Fruit fly (Drosophila melanogaster) whole organism, embryonic: Measurements from ENCODE around the gene CG34148.
A peak's percentile ranks its signal among the peaks of the same experiment; 100 is the strongest.

ENCODE experiments used
- Adf1 ChIP-seq: fragments of 200-800 bp; sonication (Bioruptor generic); IDR thresholded peaks from 2 replicates; pipeline ENCODE4 v1.3.6; 2022; ENCODE audit warnings: missing biosample characterization, missing genetic modification characterization
- BEAF-32 ChIP-seq: fragments of 200-800 bp; sonication (Bioruptor generic); optimal IDR thresholded peaks from 3 replicates; lab custom pipeline; 2017; ENCODE audit warnings: missing biosample characterization, missing genetic modification characterization, mild to moderate bottlenecking, moderate library complexity, missing genetic modification reagents
- CG10462 ChIP-seq: fragments of 200-800 bp; sonication (Bioruptor generic); optimal IDR thresholded peaks from 2 replicates; lab custom pipeline; 2016; ENCODE audit warnings: missing biosample characterization, missing genetic modification characterization
- CG10654 ChIP-seq: fragments of 200-800 bp; sonication (Bioruptor generic); optimal IDR thresholded peaks from 2 replicates; lab custom pipeline; 2016; ENCODE audit warnings: missing biosample characterization, missing genetic modification characterization
- CG11093 ChIP-seq: fragments of 200-800 bp; sonication (Bioruptor generic); IDR thresholded peaks from 3 replicates; pipeline ENCODE4 v1.3.6; 2022; ENCODE audit warnings: missing biosample characterization, missing genetic modification characterization
- CG12744 ChIP-seq: fragments of 200-800 bp; sonication (Bioruptor generic); optimal IDR thresholded peaks from 2 replicates; lab custom pipeline; 2016; ENCODE audit warnings: missing biosample characterization, missing genetic modification characterization
- CG14014 ChIP-seq: fragments of 200-800 bp; sonication (Bioruptor generic); IDR thresholded peaks from 2 replicates; pipeline ENCODE4 v1.3.6; 2022; ENCODE audit warnings: missing biosample characterization, missing genetic modification characterization
- CG1792 ChIP-seq: fragments of 200-800 bp; sonication (Bioruptor generic); optimal IDR thresholded peaks from 2 replicates; lab custom pipeline; 2016; ENCODE audit warnings: missing biosample characterization, missing genetic modification characterization
- CG18262 ChIP-seq: fragments of 200-800 bp; optimal IDR thresholded peaks from 3 replicates; lab custom pipeline; 2019; ENCODE audit warnings: missing biosample characterization, mild to moderate bottlenecking, missing genetic modification characterization, moderate library complexity
- CG2199 ChIP-seq: fragments of 200-800 bp; sonication (Bioruptor generic); IDR thresholded peaks from 3 replicates; pipeline ENCODE4 v1.3.6; 2022; ENCODE audit warnings: missing biosample characterization, missing genetic modification characterization
- CG31224 ChIP-seq: fragments of 200-800 bp; sonication (Bioruptor generic); IDR thresholded peaks from 2 replicates; pipeline ENCODE4 v1.3.6; 2022; ENCODE audit warnings: missing biosample characterization, missing genetic modification characterization
- CG42726 ChIP-seq: fragments of 200-800 bp; sonication (Bioruptor generic); IDR thresholded peaks from 2 replicates; pipeline ENCODE4 v1.3.6; 2022; ENCODE audit warnings: missing biosample characterization, missing genetic modification characterization; ENCODE audit not compliant: partially characterized antibody
- CG43689 ChIP-seq: fragments of 200-800 bp; sonication (Bioruptor generic); IDR thresholded peaks from 2 replicates; pipeline ENCODE4 v1.3.6; 2022; ENCODE audit warnings: missing biosample characterization, missing genetic modification characterization
- CG4617 ChIP-seq: fragments of 200-800 bp; sonication (Bioruptor generic); optimal IDR thresholded peaks from 3 replicates; lab custom pipeline; 2016; ENCODE audit warnings: missing biosample characterization, missing genetic modification characterization, borderline replicate concordance
- CG6813 ChIP-seq: fragments of 200-800 bp; sonication (Bioruptor generic); optimal IDR thresholded peaks from 2 replicates; lab custom pipeline; 2017; ENCODE audit warnings: missing biosample characterization, missing genetic modification characterization, mild to moderate bottlenecking, moderate library complexity, missing genetic modification reagents
- CG7839 ChIP-seq: fragments of 200-800 bp; sonication (Bioruptor generic); optimal IDR thresholded peaks from 3 replicates; lab custom pipeline; 2018; ENCODE audit warnings: missing biosample characterization, mild to moderate bottlenecking, missing genetic modification characterization, moderate library complexity
- CG9215 ChIP-seq: fragments of 200-800 bp; sonication (Bioruptor generic); IDR thresholded peaks from 2 replicates; pipeline ENCODE4 v1.3.6; 2022; ENCODE audit warnings: missing biosample characterization, missing genetic modification characterization
- CG9609 ChIP-seq: fragments of 200-800 bp; sonication (Bioruptor generic); optimal IDR thresholded peaks from 3 replicates; lab custom pipeline; 2016; ENCODE audit warnings: missing biosample characterization, missing genetic modification characterization
- Camta ChIP-seq: fragments of 200-800 bp; sonication (Bioruptor generic); optimal IDR thresholded peaks from 2 replicates; lab custom pipeline; 2016; ENCODE audit warnings: missing biosample characterization, missing genetic modification characterization
- Chrac-16 ChIP-seq: fragments of 200-800 bp; sonication (Bioruptor generic); optimal IDR thresholded peaks from 3 replicates; lab custom pipeline; 2016; ENCODE audit warnings: missing biosample characterization, missing genetic modification characterization
- CoRest ChIP-seq: fragments of 200-800 bp; sonication (Bioruptor generic); optimal IDR thresholded peaks from 3 replicates; lab custom pipeline; 2018; ENCODE audit warnings: missing biosample characterization, mild to moderate bottlenecking, missing genetic modification characterization, moderate library complexity
- Deaf1 ChIP-seq: fragments of 200-800 bp; optimal IDR thresholded peaks from 3 replicates; lab custom pipeline; 2019; ENCODE audit warnings: missing biosample characterization, mild to moderate bottlenecking, missing genetic modification characterization, moderate library complexity
- E2f1 ChIP-seq: fragments of 200-800 bp; sonication (Bioruptor generic); IDR thresholded peaks from 2 replicates; pipeline ENCODE4 v1.3.6; 2022; ENCODE audit warnings: missing biosample characterization, missing genetic modification characterization
- Fer2 ChIP-seq: fragments of 200-800 bp; sonication (Bioruptor generic); optimal IDR thresholded peaks from 2 replicates; lab custom pipeline; 2018; ENCODE audit warnings: missing biosample characterization, mild to moderate bottlenecking, missing genetic modification characterization, moderate library complexity
- Hr39 ChIP-seq: fragments of >200 bp; optimal IDR thresholded peaks from 2 replicates; lab custom pipeline; 2017
- Mes4 ChIP-seq: fragments of 200-800 bp; sonication (Bioruptor generic); optimal IDR thresholded peaks from 2 replicates; lab custom pipeline; 2016; ENCODE audit warnings: missing biosample characterization, missing genetic modification characterization
- Nf-YC ChIP-seq: fragments of 200-800 bp; optimal IDR thresholded peaks from 3 replicates; lab custom pipeline; 2019; ENCODE audit warnings: missing biosample characterization, mild to moderate bottlenecking, missing genetic modification characterization, moderate library complexity
- NfI ChIP-seq: fragments of 200-800 bp; sonication (Bioruptor generic); optimal IDR thresholded peaks from 3 replicates; lab custom pipeline; 2018; ENCODE audit warnings: missing biosample characterization, mild to moderate bottlenecking, missing genetic modification characterization, moderate library complexity
- Oaz ChIP-seq: fragments of 200-800 bp; sonication (Bioruptor generic); IDR thresholded peaks from 2 replicates; pipeline ENCODE4 v1.3.6; 2022; ENCODE audit warnings: missing biosample characterization, missing genetic modification characterization
- Optix ChIP-seq: fragments of 200-800 bp; sonication (Bioruptor generic); IDR thresholded peaks from 3 replicates; pipeline ENCODE4 v1.3.6; 2022; ENCODE audit warnings: missing biosample characterization, missing genetic modification characterization
- Pdp1 ChIP-seq, 2 experiments: fragments of 200-800 bp; sonication (Bioruptor generic); optimal IDR thresholded peaks; 3 replicates each; lab custom pipeline; 2016; ENCODE audit warnings: missing biosample characterization in 2 of 2, missing genetic modification characterization in 2 of 2, mild to moderate bottlenecking in 1 of 2, moderate library complexity in 1 of 2
- Poxn ChIP-seq: fragments of 200-800 bp; sonication (Bioruptor generic); IDR thresholded peaks from 2 replicates; pipeline ENCODE4 v1.3.6; 2022; ENCODE audit warnings: missing biosample characterization, missing genetic modification characterization
- Trl ChIP-seq, 3 experiments: fragments of >200 bp in 2 of 3; fragments of 200-800 bp in 1 of 3; sonication (Bioruptor generic) in 1 of 3; optimal IDR thresholded peaks; 2 replicates in 1 of 3; 3 replicates in 2 of 3; lab custom pipeline; 2016 to 2017; ENCODE audit warnings: missing biosample characterization in 1 of 3, missing genetic modification characterization in 1 of 3
- cad ChIP-seq: fragments of >200 bp; optimal IDR thresholded peaks from 2 replicates; lab custom pipeline; 2017; ENCODE audit warnings: missing biosample characterization, missing genetic modification characterization
- chif ChIP-seq, 2 experiments: fragments of 200-800 bp; sonication (Bioruptor generic); optimal IDR thresholded peaks; 3 replicates each; lab custom pipeline; 2016; ENCODE audit warnings: missing biosample characterization in 2 of 2, missing genetic modification characterization in 2 of 2
- dati ChIP-seq: fragments of 200-800 bp; sonication (Bioruptor generic); IDR thresholded peaks from 2 replicates; pipeline ENCODE4 v1.3.6; 2022; ENCODE audit warnings: missing biosample characterization, missing genetic modification characterization
- eve ChIP-seq, 2 experiments: fragments of >200 bp; optimal IDR thresholded peaks; 2 replicates each; lab custom pipeline; 2017; ENCODE audit warnings: missing biosample characterization in 2 of 2, missing genetic modification characterization in 2 of 2
- fd96Cb ChIP-seq: fragments of 200-800 bp; sonication (Bioruptor generic); optimal IDR thresholded peaks from 2 replicates; lab custom pipeline; 2018; ENCODE audit warnings: missing biosample characterization, mild to moderate bottlenecking, missing genetic modification characterization, moderate library complexity
- kah ChIP-seq: fragments of 200-800 bp; sonication (Bioruptor generic); optimal IDR thresholded peaks from 2 replicates; lab custom pipeline; 2018; ENCODE audit warnings: missing biosample characterization, mild to moderate bottlenecking, missing genetic modification characterization
- lab ChIP-seq: fragments of 200-800 bp; sonication (Bioruptor generic); optimal IDR thresholded peaks from 3 replicates; lab custom pipeline; 2017; ENCODE audit warnings: missing biosample characterization, missing genetic modification characterization, mild to moderate bottlenecking, moderate library complexity, missing genetic modification reagents
- lilli ChIP-seq: fragments of 200-800 bp; sonication (Bioruptor generic); optimal IDR thresholded peaks from 3 replicates; lab custom pipeline; 2016; ENCODE audit warnings: missing biosample characterization, missing genetic modification characterization
- mirr ChIP-seq: fragments of 200-800 bp; sonication (Bioruptor generic); optimal IDR thresholded peaks from 3 replicates; lab custom pipeline; 2018; ENCODE audit warnings: missing biosample characterization, mild to moderate bottlenecking, missing genetic modification characterization
- org-1 ChIP-seq: fragments of 200-800 bp; sonication (Bioruptor generic); optimal IDR thresholded peaks from 2 replicates; lab custom pipeline; 2017; ENCODE audit warnings: missing biosample characterization, missing genetic modification characterization
- p53 ChIP-seq: fragments of 200-800 bp; sonication (Bioruptor generic); optimal IDR thresholded peaks from 2 replicates; lab custom pipeline; 2016; ENCODE audit warnings: missing biosample characterization, missing genetic modification characterization
- pfk ChIP-seq: fragments of 200-800 bp; sonication (Bioruptor generic); optimal IDR thresholded peaks from 2 replicates; lab custom pipeline; 2018; ENCODE audit warnings: missing biosample characterization, mild to moderate bottlenecking, missing genetic modification characterization, moderate library complexity
- pho ChIP-seq: fragments of 200-800 bp; sonication (Bioruptor generic); optimal IDR thresholded peaks from 2 replicates; lab custom pipeline; 2016; ENCODE audit warnings: missing biosample characterization, missing genetic modification characterization
- tgo ChIP-seq: fragments of 200-800 bp; sonication (Bioruptor generic); IDR thresholded peaks from 3 replicates; pipeline ENCODE4 v1.3.6; 2022; ENCODE audit warnings: missing biosample characterization, missing genetic modification characterization
- trh ChIP-seq: fragments of 200-800 bp; sonication (Bioruptor generic); optimal IDR thresholded peaks from 2 replicates; lab custom pipeline; 2016; ENCODE audit warnings: missing biosample characterization, missing genetic modification characterization
- zfh1 ChIP-seq: fragments of 200-800 bp; sonication (Bioruptor generic); IDR thresholded peaks from 3 replicates; pipeline ENCODE4 v1.3.6; 2022; ENCODE audit warnings: missing biosample characterization, missing genetic modification characterization

The CG34148 gene

dm6 chr3R:21853618-21854573 is 24.6 kb downstream of the CG34148 start (continued):
- TF ChIP-seq CG2199 (GFP tag; lab: Robert Waterston, UW) (peak; percentile 79; the same call in 2 of the 3 replicates), E2f1 (GFP tag; lab: Robert Waterston, UW) (peak; percentile 69; the same call in 1 of the 2 replicates), kah (GFP tag; lab: Kevin White, UChicago) (no peak), Poxn (GFP tag; lab: Robert Waterston, UW) (no peak), CG43689 (GFP tag; lab: Robert Waterston, UW) (no peak), Adf1 (GFP tag; lab: Robert Waterston, UW) (peak; percentile 45; the same call in 1 of the 2 replicates), CG9609 (no peak), CG12744 (GFP tag; lab: Kevin White, UChicago) (no peak), CG1792 (GFP tag; lab: Kevin White, UChicago) (no peak), Camta (GFP tag; lab: Kevin White, UChicago) (no peak), CG11093 (GFP tag; lab: Robert Waterston, UW) (no peak), Hr39 (lab: Kevin White, UChicago) (no peak), eve (GFP tag; optimal IDR thresholded peaks at IDR 0.05; lab: Kevin White, UChicago) (peak in 1 of 2 experiments; percentile 70), Pdp1 (GFP tag; optimal IDR thresholded peaks at IDR 0.05; lab: Kevin White, UChicago) (peak in 1 of 2 experiments; percentile 89), org-1 (GFP tag; lab: Kevin White, UChicago) (no peak), Deaf1 (tag; lab: Kevin White, UChicago) (peak; percentile 55), Chrac-16 (peak; percentile 1), pho (GFP tag; lab: Kevin White, UChicago) (no peak), p53 (GFP tag; lab: Kevin White, UChicago) (no peak), cad (no peak), NfI (GFP tag; lab: Kevin White, UChicago) (no peak), CG42726 (GFP tag; lab: Robert Waterston, UW) (no peak), chif (GFP tag; optimal IDR thresholded peaks at IDR 0.05; lab: Kevin White, UChicago) (no peak), Trl (optimal IDR thresholded peaks at IDR 0.05; lab: Kevin White, UChicago) (peak; percentile 95 to 98), Trl (GFP tag; optimal IDR thresholded peaks at IDR 0.05; lab: Kevin White, UChicago) (peak; percentile 63), trh (GFP tag; lab: Kevin White, UChicago) (no peak), CG14014 (GFP tag; lab: Robert Waterston, UW) (no peak; the same call in 1 of the 2 replicates), CG18262 (no peak), Oaz (GFP tag; lab: Robert Waterston, UW) (no peak), fd96Cb (tag; lab: Kevin White, UChicago) (no peak), CoRest (tag; lab: Kevin White, UChicago) (no peak), CG10654 (GFP tag; lab: Kevin White, UChicago) (no peak), mirr (GFP tag; lab: Kevin White, UChicago) (peak; percentile 89), Optix (no peak), CG9215 (GFP tag; lab: Robert Waterston, UW) (no peak), lab (GFP tag; lab: Kevin White, UChicago) (peak; percentile 55), BEAF-32 (GFP tag; lab: Kevin White, UChicago) (no peak), tgo (no peak), CG10462 (GFP tag; lab: Kevin White, UChicago) (no peak), zfh1 (GFP tag; lab: Robert Waterston, UW) (0 out of 3 replicates have a peak, but pooled peaks have one; percentile 4), CG7839 (tag; lab: Kevin White, UChicago) (no peak), Mes4 (GFP tag; lab: Kevin White, UChicago) (no peak), Fer2 (tag; lab: Kevin White, UChicago) (no peak), CG6813 (peak; percentile 12), pfk (GFP tag; lab: Kevin White, UChicago) (no peak), CG4617 (no peak), dati (no peak), Nf-YC (tag; lab: Kevin White, UChicago) (no peak), lilli (GFP tag; lab: Kevin White, UChicago) (no peak), CG31224 (GFP tag; lab: Robert Waterston, UW) (no peak)
